Fruit fly (Drosophila melanogaster) whole organism, wandering third instar larva: ENCODE results near the gene CG1309.

ENCODE experiments used
- CG32264 ChIP-seq: fragments of 200-800 bp; sonication (Bioruptor generic); optimal IDR thresholded peaks from 2 replicates; lab custom pipeline; 2016; ENCODE audit warnings: missing biosample characterization, missing genetic modification characterization
- CG9705 ChIP-seq: fragments of 200-800 bp; sonication (Bioruptor generic); optimal IDR thresholded peaks from 2 replicates; lab custom pipeline; 2018; ENCODE audit warnings: missing biosample characterization, mild to moderate bottlenecking, missing genetic modification characterization
- CrebA ChIP-seq: fragments of 200-800 bp; sonication (Bioruptor generic); optimal IDR thresholded peaks from 2 replicates; lab custom pipeline; 2016; ENCODE audit warnings: missing biosample characterization, mild to moderate bottlenecking, missing genetic modification characterization, borderline replicate concordance
- Dfd ChIP-seq: fragments of >200 bp; optimal IDR thresholded peaks from 2 replicates; lab custom pipeline; 2017; ENCODE audit warnings: missing biosample characterization, missing genetic modification characterization
- Dif ChIP-seq: fragments of 200-275, 200-300 bp; sonication (Bioruptor generic); optimal IDR thresholded peaks from 2 replicates; lab custom pipeline; 2018; ENCODE audit warnings: missing biosample characterization, missing genetic modification characterization; ENCODE audit not compliant: partially characterized antibody
- GATAd ChIP-seq: sonication (Bioruptor generic); optimal IDR thresholded peaks from 2 replicates; lab custom pipeline; 2016; ENCODE audit warnings: missing biosample characterization, missing genetic modification characterization
- HLH106 ChIP-seq: fragments of 200-800 bp; optimal IDR thresholded peaks from 3 replicates; lab custom pipeline; 2019; ENCODE audit warnings: missing biosample characterization, mild to moderate bottlenecking, missing genetic modification characterization, moderate library complexity
- Hnf4 ChIP-seq: fragments of 200-800 bp; sonication (Bioruptor generic); optimal IDR thresholded peaks from 2 replicates; lab custom pipeline; 2016; ENCODE audit warnings: missing biosample characterization, mild to moderate bottlenecking, missing genetic modification characterization
- Hr78 ChIP-seq: fragments of >200 bp; optimal IDR thresholded peaks from 2 replicates; lab custom pipeline; 2017; ENCODE audit warnings: missing biosample characterization, missing genetic modification characterization
- Hr83 ChIP-seq: fragments of 200-300 bp; sonication (Bioruptor generic); optimal IDR thresholded peaks from 2 replicates; lab custom pipeline; 2016; ENCODE audit warnings: missing biosample characterization, mild to moderate bottlenecking, missing genetic modification characterization, moderate library complexity; ENCODE audit not compliant: poor library complexity, severe bottlenecking
- Jra ChIP-seq: sonication (Bioruptor generic); optimal IDR thresholded peaks from 2 replicates; lab custom pipeline; 2016; ENCODE audit warnings: missing biosample characterization, missing genetic modification characterization
- Mio ChIP-seq: sonication (Bioruptor generic); optimal IDR thresholded peaks from 2 replicates; lab custom pipeline; 2016; ENCODE audit warnings: missing biosample characterization, missing genetic modification characterization
- Myc ChIP-seq: fragments of >200 bp; optimal IDR thresholded peaks from 2 replicates; lab custom pipeline; 2017
- OdsH ChIP-seq: fragments of 200-800 bp; sonication (Bioruptor generic); optimal IDR thresholded peaks from 2 replicates; lab custom pipeline; 2016; ENCODE audit warnings: missing biosample characterization, mild to moderate bottlenecking, missing genetic modification characterization
- Rel ChIP-seq, 2 experiments: fragments of 200-800 bp; sonication (Bioruptor generic) in 1 of 2; optimal IDR thresholded peaks; 2 replicates in 1 of 2; 3 replicates in 1 of 2; lab custom pipeline; 2016 to 2019; ENCODE audit warnings: mild to moderate bottlenecking in 2 of 2, missing biosample characterization in 2 of 2, missing genetic modification characterization in 2 of 2, moderate library complexity in 1 of 2
- Sp1 ChIP-seq: fragments of 200-800 bp; sonication (Bioruptor generic); optimal IDR thresholded peaks from 3 replicates; lab custom pipeline; 2019; ENCODE audit warnings: missing biosample characterization, mild to moderate bottlenecking, missing genetic modification characterization, moderate library complexity
- br ChIP-seq: fragments of 200-800 bp; sonication (Bioruptor generic); optimal IDR thresholded peaks from 2 replicates; lab custom pipeline; 2016; ENCODE audit warnings: missing biosample characterization, missing genetic modification characterization
- brk ChIP-seq: fragments of 200-800 bp; sonication (Bioruptor generic); optimal IDR thresholded peaks from 2 replicates; lab custom pipeline; 2016; ENCODE audit warnings: missing biosample characterization, mild to moderate bottlenecking, missing genetic modification characterization
- dl ChIP-seq, 2 experiments: fragments of 175-275, 200-275 bp in 1 of 2; fragments of 200-275 bp in 1 of 2; sonication (Bioruptor generic); optimal IDR thresholded peaks; lab custom pipeline; 2018; ENCODE audit warnings: mild to moderate bottlenecking in 2 of 2, missing biosample characterization in 2 of 2, missing genetic modification characterization in 2 of 2, moderate library complexity in 2 of 2; ENCODE audit not compliant: partially characterized antibody in 2 of 2, insufficient read depth in 1 of 2
- dmrt93B ChIP-seq: fragments of 200-800 bp; sonication (Bioruptor generic); optimal IDR thresholded peaks from 2 replicates; lab custom pipeline; 2018; ENCODE audit warnings: missing biosample characterization, mild to moderate bottlenecking, missing genetic modification characterization
- dsf ChIP-seq: sonication (Bioruptor generic); optimal IDR thresholded peaks from 2 replicates; lab custom pipeline; 2016; ENCODE audit warnings: missing biosample characterization, missing genetic modification characterization, borderline replicate concordance
- ey ChIP-seq: fragments of 200-800 bp; sonication (Bioruptor generic); optimal IDR thresholded peaks from 2 replicates; lab custom pipeline; 2016; ENCODE audit warnings: missing biosample characterization, missing genetic modification characterization
- foxo ChIP-seq, 2 experiments: fragments of 200-800 bp; sonication (Bioruptor generic); optimal IDR thresholded peaks; 2 replicates in 1 of 2; 3 replicates in 1 of 2; lab custom pipeline; 2016 to 2017; ENCODE audit warnings: missing biosample characterization in 2 of 2, missing genetic modification characterization in 2 of 2
- fru ChIP-seq: fragments of 200-800 bp; sonication (Bioruptor generic); optimal IDR thresholded peaks from 3 replicates; lab custom pipeline; 2016; ENCODE audit warnings: missing biosample characterization, mild to moderate bottlenecking, missing genetic modification characterization
- h ChIP-seq: fragments of 200-800 bp; sonication (Bioruptor generic); optimal IDR thresholded peaks from 3 replicates; lab custom pipeline; 2016; ENCODE audit warnings: missing biosample characterization, mild to moderate bottlenecking, missing genetic modification characterization
- jim ChIP-seq: fragments of 175-275, 200-325 bp; sonication (Bioruptor generic); optimal IDR thresholded peaks from 2 replicates; lab custom pipeline; 2016; ENCODE audit warnings: missing biosample characterization, mild to moderate bottlenecking, missing genetic modification characterization
- lola ChIP-seq: fragments of >200 bp; optimal IDR thresholded peaks from 2 replicates; lab custom pipeline; 2017; ENCODE audit warnings: missing biosample characterization, missing genetic modification characterization
- pan ChIP-seq: fragments of >200 bp; optimal IDR thresholded peaks from 2 replicates; lab custom pipeline; 2017
- psq ChIP-seq: fragments of 200-800 bp; sonication (Bioruptor generic); optimal IDR thresholded peaks from 3 replicates; lab custom pipeline; 2017; ENCODE audit warnings: missing biosample characterization, mild to moderate bottlenecking, missing genetic modification characterization, moderate library complexity
- rgr ChIP-seq: fragments of 200-800 bp; sonication (Bioruptor generic); optimal IDR thresholded peaks from 3 replicates; lab custom pipeline; 2016; ENCODE audit warnings: missing biosample characterization, mild to moderate bottlenecking, missing genetic modification characterization
- sage ChIP-seq: fragments of 200-800 bp; sonication (Bioruptor generic); optimal IDR thresholded peaks from 2 replicates; lab custom pipeline; 2016; ENCODE audit warnings: missing biosample characterization, mild to moderate bottlenecking, missing genetic modification characterization
- sv ChIP-seq: fragments of 200-800 bp; sonication (Bioruptor generic); optimal IDR thresholded peaks from 3 replicates; lab custom pipeline; 2016; ENCODE audit warnings: missing biosample characterization, missing genetic modification characterization
- tai ChIP-seq: sonication (Bioruptor generic); optimal IDR thresholded peaks from 2 replicates; lab custom pipeline; 2016; ENCODE audit warnings: missing biosample characterization, missing genetic modification characterization
- usp ChIP-seq: fragments of >200 bp; optimal IDR thresholded peaks from 2 replicates; lab custom pipeline; 2017; ENCODE audit warnings: missing biosample characterization, missing genetic modification characterization
- woc ChIP-seq: sonication (Bioruptor generic); optimal IDR thresholded peaks from 2 replicates; lab custom pipeline; 2016; ENCODE audit warnings: missing biosample characterization, mild to moderate bottlenecking, missing genetic modification characterization

The CG1309 gene

dm6 chr3L:4227164-4227563 lies 32.1 kb upstream of the CG1309 start, which contains the start of gene CG46460 (continued):
- TF ChIP-seq Myc (lab: Kevin White, UChicago) (no peak), GATAd (GFP tag; lab: Kevin White, UChicago) (no peak), fru (peak; percentile 38), lola (no peak), usp (GFP tag; lab: Kevin White, UChicago) (no peak), h (peak; percentile 31), sage (GFP tag; lab: Kevin White, UChicago) (no peak)

- TF ChIP-seq dmrt93B (GFP tag; lab: Kevin White, UChicago) (peak; percentile 89), Mio (peak; percentile 49), HLH106 (tag; lab: Kevin White, UChicago) (peak; percentile 96), pan (lab: Kevin White, UChicago) (no peak), ey (GFP tag; lab: Kevin White, UChicago) (peak; percentile 94), dl (GFP tag; optimal IDR thresholded peaks at IDR 0.05; lab: Kevin White, UChicago; ENCODE audit: insufficient read depth in 1 of 2, partially characterized antibody in 2 of 2) (no peak), usp (GFP tag; lab: Kevin White, UChicago) (no peak), sage (GFP tag; lab: Kevin White, UChicago) (peak; percentile 88), CrebA (GFP tag; lab: Kevin White, UChicago) (no peak), Hnf4 (peak; percentile 94), Dif (no peak), h (peak; percentile 96), CG32264 (peak; percentile 90), Hr83 (GFP tag; lab: Kevin White, UChicago) (peak; percentile 68), psq (GFP tag; lab: Kevin White, UChicago) (peak; percentile 87), sv (peak; percentile 84), Sp1 (peak; percentile 94), tai (GFP tag; lab: Kevin White, UChicago) (peak; percentile 77), Hr78 (no peak), Dfd (GFP tag; lab: Kevin White, UChicago) (no peak), CG9705 (GFP tag; lab: Kevin White, UChicago) (peak; percentile 95), brk (GFP tag; lab: Kevin White, UChicago) (peak; percentile 84), Rel (GFP tag; optimal IDR thresholded peaks at IDR 0.05; lab: Kevin White, UChicago) (peak; percentile 50), Rel (tag; optimal IDR thresholded peaks at IDR 0.05; lab: Kevin White, UChicago) (peak; percentile 82), dsf (peak; percentile 81), Jra (GFP tag; lab: Kevin White, UChicago) (peak; percentile 94), GATAd (GFP tag; lab: Kevin White, UChicago) (peak; percentile 21), OdsH (GFP tag; lab: Kevin White, UChicago) (peak; percentile 91), woc (GFP tag; lab: Kevin White, UChicago) (peak; percentile 90), jim (GFP tag; lab: Kevin White, UChicago) (no peak), fru (peak; percentile 97), br (GFP tag; lab: Kevin White, UChicago) (peak; percentile 97), rgr (peak; percentile 92), Myc (lab: Kevin White, UChicago) (no peak), foxo (GFP tag; optimal IDR thresholded peaks at IDR 0.05; lab: Kevin White, UChicago) (peak; percentile 29 to 95)
Measured at dm6 chr3L:4228187-4228836, 30.9 kb upstream of the CG1309 start.

DNA sequence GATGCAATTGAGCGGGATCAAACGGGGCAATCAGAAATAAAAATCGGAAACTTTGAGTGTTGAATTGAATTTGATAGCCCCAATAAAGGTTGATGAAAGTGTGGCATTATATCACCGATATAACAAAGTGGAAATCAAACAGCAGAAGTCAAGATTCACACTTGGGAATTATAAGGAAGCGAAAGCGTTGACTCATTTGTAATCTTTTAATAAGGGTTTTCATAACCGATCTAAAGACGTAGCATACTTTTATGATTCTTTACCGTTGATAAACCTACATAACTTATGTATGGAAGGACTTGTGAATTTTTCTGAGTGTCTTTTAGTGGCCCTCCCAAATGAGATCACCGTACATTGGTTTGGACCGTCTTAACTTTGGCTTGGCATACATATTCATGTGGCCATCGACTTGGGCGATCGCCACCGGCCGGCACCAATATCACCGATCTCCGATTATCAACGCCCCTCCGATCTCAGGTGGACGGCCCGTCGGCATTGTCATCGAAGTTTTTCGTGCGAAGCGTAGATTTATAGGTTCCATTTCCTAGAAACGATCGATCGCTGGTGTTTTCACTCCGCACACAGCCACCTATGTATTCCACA lies 29.8 kb upstream of the CG1309 start:
- TF ChIP-seq dl (GFP tag; optimal IDR thresholded peaks at IDR 0.05; lab: Kevin White, UChicago; ENCODE audit: insufficient read depth in 1 of 2, partially characterized antibody in 2 of 2) = no peak
- no peak for TF ChIP-seq br (GFP tag; lab: Kevin White, UChicago)
- TF ChIP-seq rgr = no peak
- no peak for TF ChIP-seq foxo (GFP tag; optimal IDR thresholded peaks at IDR 0.05; lab: Kevin White, UChicago)
- TF ChIP-seq Mio = no peak
- no peak for TF ChIP-seq OdsH (GFP tag; lab: Kevin White, UChicago)
